Fruit fly (Drosophila melanogaster) whole organism, pupa: ENCODE data around the gene Sbp2.

ENCODE experiments used
- CG10348 ChIP-seq: fragments of 200-800 bp; sonication (Bioruptor generic); IDR thresholded peaks from 2 replicates; pipeline ENCODE4 v1.3.6; 2022; ENCODE audit warnings: missing biosample characterization, missing genetic modification characterization
- CG12605 ChIP-seq: fragments of 200-800 bp; sonication (Bioruptor generic); IDR thresholded peaks from 2 replicates; pipeline ENCODE4 v1.3.6; 2022; ENCODE audit warnings: missing biosample characterization, missing genetic modification characterization
- CG13204 ChIP-seq: fragments of 200-800 bp; sonication (Bioruptor generic); optimal IDR thresholded peaks from 2 replicates; lab custom pipeline; 2018; ENCODE audit warnings: missing biosample characterization, mild to moderate bottlenecking, missing genetic modification characterization, moderate library complexity
- CG14655 ChIP-seq: fragments of 200-800 bp; sonication (Bioruptor generic); optimal IDR thresholded peaks from 3 replicates; lab custom pipeline; 2017; ENCODE audit warnings: mild to moderate bottlenecking, missing biosample characterization, missing genetic modification reagents, missing genetic modification characterization
- CG15710 ChIP-seq: fragments of 200-800 bp; sonication (Bioruptor generic); optimal IDR thresholded peaks from 2 replicates; lab custom pipeline; 2018; ENCODE audit warnings: missing biosample characterization, mild to moderate bottlenecking, missing genetic modification characterization, moderate library complexity
- CG17806 ChIP-seq: fragments of 200-800 bp; sonication (Bioruptor generic); optimal IDR thresholded peaks from 2 replicates; lab custom pipeline; 2018; ENCODE audit warnings: missing biosample characterization, mild to moderate bottlenecking, missing genetic modification characterization, moderate library complexity
- CG32121 ChIP-seq: fragments of 200-800 bp; sonication (Bioruptor generic); IDR thresholded peaks from 2 replicates; pipeline ENCODE4 v1.3.6; 2022; ENCODE audit warnings: missing biosample characterization, missing genetic modification characterization
- CG34367 ChIP-seq: fragments of 200-800 bp; sonication (Bioruptor generic); optimal IDR thresholded peaks from 2 replicates; lab custom pipeline; 2018; ENCODE audit warnings: missing biosample characterization, mild to moderate bottlenecking, missing genetic modification characterization
- CG4496 ChIP-seq: fragments of 200-800 bp; sonication (Bioruptor generic); IDR thresholded peaks from 3 replicates; pipeline ENCODE4 v1.3.6; 2022; ENCODE audit warnings: missing biosample characterization, missing genetic modification characterization
- CG8159 ChIP-seq: fragments of 200-800 bp; sonication (Bioruptor generic); optimal IDR thresholded peaks from 3 replicates; lab custom pipeline; 2018; ENCODE audit warnings: missing biosample characterization, mild to moderate bottlenecking, missing genetic modification characterization, moderate library complexity
- CG8301 ChIP-seq: fragments of 200-800 bp; sonication (Bioruptor generic); optimal IDR thresholded peaks from 2 replicates; lab custom pipeline; 2018; ENCODE audit warnings: missing biosample characterization, mild to moderate bottlenecking, missing genetic modification characterization
- CG9948 ChIP-seq: fragments of 200-800 bp; sonication (Bioruptor generic); optimal IDR thresholded peaks from 2 replicates; lab custom pipeline; 2018; ENCODE audit warnings: missing biosample characterization, mild to moderate bottlenecking, missing genetic modification characterization, moderate library complexity
- D1 ChIP-seq: fragments of 200-800 bp; sonication (Bioruptor generic); optimal IDR thresholded peaks from 2 replicates; lab custom pipeline; 2018; ENCODE audit warnings: missing biosample characterization, mild to moderate bottlenecking, missing genetic modification characterization, moderate library complexity
- EcR ChIP-seq: fragments of 200-800 bp; sonication (Bioruptor generic); optimal IDR thresholded peaks from 3 replicates; lab custom pipeline; 2019; ENCODE audit warnings: missing biosample characterization, missing genetic modification characterization, mild to moderate bottlenecking, moderate library complexity, missing genetic modification reagents
- Ets98B ChIP-seq: fragments of 200-800 bp; sonication (Bioruptor generic); IDR thresholded peaks from 2 replicates; pipeline ENCODE4 v1.3.6; 2022; ENCODE audit warnings: missing biosample characterization, missing genetic modification characterization
- Pif1A ChIP-seq: fragments of 200-800 bp; sonication (Bioruptor generic); optimal IDR thresholded peaks from 3 replicates; lab custom pipeline; 2016; ENCODE audit warnings: missing biosample characterization, missing genetic modification characterization
- Pif1B ChIP-seq: fragments of 200-800 bp; sonication (Bioruptor generic); optimal IDR thresholded peaks from 3 replicates; lab custom pipeline; 2016; ENCODE audit warnings: missing biosample characterization, missing genetic modification characterization
- Snoo ChIP-seq: fragments of 200-800 bp; sonication (Bioruptor generic); optimal IDR thresholded peaks from 3 replicates; lab custom pipeline; 2017; ENCODE audit warnings: missing biosample characterization, mild to moderate bottlenecking, missing genetic modification characterization, inconsistent platforms
- fd96Ca ChIP-seq: fragments of 200-800 bp; sonication (Bioruptor generic); IDR thresholded peaks from 3 replicates; pipeline ENCODE4 v1.3.6; 2022; ENCODE audit warnings: missing biosample characterization, missing genetic modification characterization
- gl ChIP-seq: fragments of 200-800 bp; sonication (Bioruptor generic); optimal IDR thresholded peaks from 2 replicates; lab custom pipeline; 2018; ENCODE audit warnings: missing biosample characterization, mild to moderate bottlenecking, missing genetic modification characterization
- rn ChIP-seq: fragments of 200-800 bp; sonication (Bioruptor generic); IDR thresholded peaks from 2 replicates; pipeline ENCODE4 v1.3.6; 2022; ENCODE audit warnings: missing biosample characterization, missing genetic modification characterization

Sbp2 gene

dm6 chr3L:8320105-8320813 lies 16.3 kb downstream of the Sbp2 start, which contains the start of gene CG13670:
Gene CG13670 (plus strand): TSS chr3L:8320763.
- TF ChIP-seq CG4496 (GFP tag; lab: Robert Waterston, UW) (no peak; the same call in 2 of the 3 replicates), CG32121 (GFP tag; lab: Robert Waterston, UW) (peak; percentile 56; the same call in 1 of the 2 replicates), EcR (GFP tag; lab: Kevin White, UChicago) (no peak), Ets98B (GFP tag; lab: Robert Waterston, UW) (peak; percentile 60), CG14655 (no peak), Pif1A (GFP tag; lab: Kevin White, UChicago) (peak; percentile 16), Pif1B (GFP tag; lab: Kevin White, UChicago) (no peak), Snoo (tag; lab: Kevin White, UChicago) (no peak), CG9948 (tag; lab: Kevin White, UChicago) (no peak), CG8301 (tag; lab: Kevin White, UChicago) (peak; percentile 4), CG8159 (tag; lab: Kevin White, UChicago) (no peak)

DNA sequence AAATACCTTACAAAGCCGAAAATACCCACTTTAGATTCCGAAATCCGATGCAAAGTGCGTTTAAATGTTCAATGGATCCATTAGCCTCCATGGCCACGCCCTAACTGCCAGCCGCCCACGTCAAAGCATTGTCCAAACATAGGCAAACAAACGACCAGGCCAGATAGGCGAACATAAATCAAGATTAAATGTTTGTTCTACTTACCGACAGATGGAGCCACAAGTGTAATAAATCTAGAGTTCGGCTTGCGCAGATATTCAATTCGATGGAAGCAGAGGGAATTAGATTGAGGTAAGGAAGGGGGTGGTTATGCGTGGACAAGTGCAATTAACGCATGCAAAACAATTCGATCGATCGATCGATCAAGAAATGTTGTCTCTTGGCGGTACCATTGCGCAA lies 19.9 kb downstream of the Sbp2 start:
- TF ChIP-seq CG8159 (tag; lab: Kevin White, UChicago) = no peak
- TF ChIP-seq CG14655 = no peak

dm6 chr3L:8325559-8325958 lies 21.6 kb downstream of the Sbp2 start, which contains the start of gene CG34461:
Gene CG34461 (plus strand): TSS chr3L:8325859.
- 0 out of 3 replicates have a peak, but pooled peaks have one; percentile 45 for TF ChIP-seq CG4496 (GFP tag; lab: Robert Waterston, UW)
- TF ChIP-seq CG15710 (tag; lab: Kevin White, UChicago) = no peak
- no peak for TF ChIP-seq Pif1B (GFP tag; lab: Kevin White, UChicago)

dm6 chr3L:8328283-8328682 lies 24.3 kb downstream of the Sbp2 start, which contains the start of gene CG34462:
Gene CG34462 (plus strand): TSS chr3L:8328583.
- TF ChIP-seq Pif1B (GFP tag; lab: Kevin White, UChicago) (no peak), CG17806 (tag; lab: Kevin White, UChicago) (no peak), CG15710 (tag; lab: Kevin White, UChicago) (no peak), EcR (GFP tag; lab: Kevin White, UChicago) (no peak), CG14655 (no peak), CG32121 (GFP tag; lab: Robert Waterston, UW) (no peak), CG12605 (GFP tag; lab: Robert Waterston, UW) (no peak), CG10348 (GFP tag; lab: Robert Waterston, UW) (no peak), Snoo (tag; lab: Kevin White, UChicago) (no peak), CG13204 (GFP tag; lab: Kevin White, UChicago) (no peak), Ets98B (GFP tag; lab: Robert Waterston, UW) (no peak), CG4496 (GFP tag; lab: Robert Waterston, UW) (no peak)

- TF ChIP-seq D1 (tag; lab: Kevin White, UChicago) = peak; percentile 14
- TF ChIP-seq rn (GFP tag; lab: Robert Waterston, UW) = no peak
- TF ChIP-seq, all 21 proteins: peak for 1
Measured at dm6 chr3L:8329005-8329404, 25.0 kb downstream of the Sbp2 start.

DNA sequence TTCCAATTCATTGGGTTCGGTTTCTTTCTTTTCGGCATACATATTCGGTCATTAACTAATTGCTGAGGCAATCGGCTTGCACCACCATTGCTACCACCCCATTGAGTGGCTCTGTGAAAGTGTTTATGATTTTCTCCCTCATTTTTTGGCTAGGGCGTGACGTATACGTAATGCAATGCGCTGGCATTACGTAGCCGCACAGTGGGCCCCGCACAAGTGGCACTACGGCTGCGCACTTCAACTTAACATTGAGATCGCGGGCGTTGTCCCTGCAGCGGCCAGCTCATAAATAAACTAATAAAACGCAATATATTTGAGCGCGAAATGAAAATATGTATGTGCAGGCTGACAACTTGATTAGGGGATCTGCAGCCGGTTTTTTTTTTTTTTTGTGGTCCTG lies 27.5 kb downstream of the Sbp2 start:
- TF ChIP-seq CG10348 (GFP tag; lab: Robert Waterston, UW) = no peak
- 0 out of 3 replicates have a peak, but pooled peaks have one; percentile 21 for TF ChIP-seq CG4496 (GFP tag; lab: Robert Waterston, UW)
- TF ChIP-seq, all 21 proteins: peak for 1

DNA sequence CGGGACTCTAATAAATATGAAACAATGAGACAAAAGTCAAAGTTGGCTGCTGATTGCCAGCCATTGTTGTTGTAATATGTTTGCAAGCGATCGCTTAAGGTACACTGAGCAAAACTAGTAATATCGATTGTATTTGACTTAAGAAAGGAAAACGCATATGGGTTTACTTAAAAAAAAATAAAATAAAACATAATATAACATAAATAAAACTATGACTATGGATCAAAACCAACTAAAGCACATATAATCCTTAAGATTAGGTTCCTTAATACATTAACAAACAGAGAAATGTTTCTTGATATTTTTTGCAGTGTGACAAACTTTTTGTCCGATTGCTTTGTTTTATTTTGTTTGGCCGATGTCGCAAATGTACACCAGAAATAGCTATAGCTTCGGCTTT lies 29.6 kb downstream of the Sbp2 start:
- TF ChIP-seq CG17806 (tag; lab: Kevin White, UChicago) (no peak), Snoo (tag; lab: Kevin White, UChicago) (no peak), D1 (tag; lab: Kevin White, UChicago) (no peak), Pif1A (GFP tag; lab: Kevin White, UChicago) (no peak), CG32121 (GFP tag; lab: Robert Waterston, UW) (no peak), gl (tag; lab: Kevin White, UChicago) (no peak), rn (GFP tag; lab: Robert Waterston, UW) (no peak), CG13204 (GFP tag; lab: Kevin White, UChicago) (no peak), fd96Ca (GFP tag; lab: Robert Waterston, UW) (no peak)
- TF ChIP-seq, all 21 proteins: peak for 0

DNA sequence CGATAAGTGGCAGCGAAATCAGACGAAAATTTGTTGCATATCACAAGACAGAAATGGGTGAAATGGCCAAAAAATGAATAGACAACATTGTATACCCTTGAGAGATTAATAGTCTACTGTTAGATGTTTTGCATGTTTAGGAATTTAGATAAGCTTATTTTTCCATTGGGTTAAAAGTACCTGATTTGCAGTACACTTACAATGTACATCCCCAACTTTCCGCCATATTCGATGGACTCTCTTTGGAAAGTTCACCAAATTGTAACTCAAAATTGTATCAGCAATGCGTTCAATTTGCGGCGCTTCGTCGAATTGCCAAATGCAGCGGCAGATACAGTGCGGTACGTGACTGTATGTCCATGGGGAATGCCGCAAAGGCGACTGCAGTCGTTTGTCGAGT lies 30.4 kb downstream of the Sbp2 start:
- TF ChIP-seq Ets98B (GFP tag; lab: Robert Waterston, UW) (0 out of 2 replicates have a peak, but pooled peaks have one; percentile 35), fd96Ca (GFP tag; lab: Robert Waterston, UW) (peak; percentile 13; the same call in 1 of the 3 replicates), CG34367 (no peak)
